Worm (Caenorhabditis elegans) whole organism, L4/young adult: ENCODE measurements around the gene syd-2.

ENCODE experiments used
- W03F9.2 ChIP-seq: fragments of 150-350 bp; optimal IDR thresholded peaks from 2 replicates; lab custom pipeline; 2014; ENCODE audit warnings: missing biosample characterization, missing genetic modification characterization
- dao-5 ChIP-seq: sonication (generic microtip); optimal IDR thresholded peaks from 2 replicates; lab custom pipeline; 2016; ENCODE audit warnings: missing genotype, missing genetic modification characterization, moderate library complexity, missing compliant biosample characterization
- him-1 ChIP-seq: sonication (generic microtip); optimal IDR thresholded peaks from 2 replicates; lab custom pipeline; 2016; ENCODE audit warnings: missing genotype, missing genetic modification reagents, missing genetic modification characterization, missing compliant biosample characterization

DNA sequence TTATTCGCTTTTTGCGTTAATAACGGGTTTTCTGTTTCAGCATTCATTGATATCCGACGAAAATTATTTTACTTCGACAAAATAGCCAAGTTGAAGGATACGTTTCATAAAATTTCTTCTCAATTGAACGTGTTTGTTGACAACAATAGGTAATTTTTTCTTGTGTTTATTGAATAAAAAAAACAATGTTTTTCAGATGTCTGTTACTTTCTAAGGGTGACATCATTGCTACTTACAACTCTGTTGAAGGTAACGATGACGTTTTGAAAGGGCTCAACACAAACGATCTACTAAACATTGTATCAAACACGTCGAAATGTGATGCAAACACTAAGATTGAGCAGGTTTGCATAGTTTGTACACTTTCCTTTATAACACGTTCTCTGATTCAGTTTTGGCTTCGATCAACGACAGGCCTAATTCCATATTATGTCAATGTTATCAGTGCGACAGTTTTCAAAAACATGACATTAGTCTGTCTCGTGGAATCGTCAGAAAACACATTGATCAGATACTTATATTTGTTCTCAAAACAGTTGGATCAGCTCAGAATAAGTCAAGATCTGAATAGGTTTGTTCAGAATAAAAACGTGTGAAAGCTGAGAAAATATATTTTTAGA lies 20.3 kb downstream of the syd-2 start:
- TF ChIP-seq him-1 (tag; lab: Kevin White, UChicago): no peak
- TF ChIP-seq dao-5 (tag; lab: Kevin White, UChicago): no peak
- no peak for TF ChIP-seq W03F9.2 (tag; lab: Kevin White, UChicago)
